Fruit fly (Drosophila melanogaster) whole organism, adult: ENCODE measurements around the gene Shawl.

Source experiments
- CG11617 ChIP-seq: fragments of 200-800 bp; sonication (Bioruptor generic); optimal IDR thresholded peaks from 2 replicates; lab custom pipeline; 2017; ENCODE audit warnings: mild to moderate bottlenecking, missing biosample characterization, missing genetic modification reagents, missing genetic modification characterization
- CG12768 ChIP-seq: fragments of 200-800 bp; sonication (Bioruptor generic); optimal IDR thresholded peaks from 2 replicates; lab custom pipeline; 2017; ENCODE audit warnings: missing biosample characterization, missing genetic modification characterization, mild to moderate bottlenecking, moderate library complexity, missing genetic modification reagents
- CG14711 ChIP-seq: fragments of 200-800 bp; sonication (Bioruptor generic); optimal IDR thresholded peaks from 2 replicates; lab custom pipeline; 2018; ENCODE audit warnings: missing biosample characterization, mild to moderate bottlenecking, missing genetic modification characterization, moderate library complexity
- CG1620 ChIP-seq: fragments of 200-800 bp; sonication (Bioruptor generic); optimal IDR thresholded peaks from 2 replicates; lab custom pipeline; 2016; ENCODE audit warnings: missing biosample characterization, missing genetic modification characterization
- CG33017 ChIP-seq: fragments of 200-800 bp; sonication (Bioruptor generic); optimal IDR thresholded peaks from 2 replicates; lab custom pipeline; 2018; ENCODE audit warnings: missing biosample characterization, mild to moderate bottlenecking, missing genetic modification characterization, moderate library complexity
- CG5204 ChIP-seq: fragments of 200-800 bp; sonication (Bioruptor generic); optimal IDR thresholded peaks from 2 replicates; lab custom pipeline; 2016; ENCODE audit warnings: missing biosample characterization, missing genetic modification characterization
- CG7045 ChIP-seq: fragments of 200-800 bp; sonication (Bioruptor generic); optimal IDR thresholded peaks from 2 replicates; lab custom pipeline; 2017; ENCODE audit warnings: missing biosample characterization, mild to moderate bottlenecking, missing genetic modification characterization
- CG7101 ChIP-seq: fragments of 200-800 bp; sonication (Bioruptor generic); optimal IDR thresholded peaks from 2 replicates; lab custom pipeline; 2018; ENCODE audit warnings: missing biosample characterization, mild to moderate bottlenecking, missing genetic modification characterization, moderate library complexity
- Clk ChIP-seq: fragments of 200-800 bp; sonication (Bioruptor generic); optimal IDR thresholded peaks from 2 replicates; lab custom pipeline; 2017; ENCODE audit warnings: missing biosample characterization, missing genetic modification characterization
- Crg-1 ChIP-seq: fragments of 200-800 bp; sonication (Bioruptor generic); optimal IDR thresholded peaks from 2 replicates; lab custom pipeline; 2016; ENCODE audit warnings: missing biosample characterization, missing genetic modification characterization
- Hr96 ChIP-seq: fragments of 200-800 bp; sonication (Bioruptor generic); optimal IDR thresholded peaks from 2 replicates; lab custom pipeline; 2016; ENCODE audit warnings: missing biosample characterization, missing genetic modification characterization
- Mnt ChIP-seq: fragments of 200-800 bp; sonication (Bioruptor generic); optimal IDR thresholded peaks from 2 replicates; lab custom pipeline; 2016; ENCODE audit warnings: missing biosample characterization, mild to moderate bottlenecking, missing genetic modification characterization
- bab1 ChIP-seq: fragments of 200-800 bp; sonication (Bioruptor generic); optimal IDR thresholded peaks from 3 replicates; lab custom pipeline; 2019; ENCODE audit warnings: missing biosample characterization, mild to moderate bottlenecking, missing genetic modification characterization, moderate library complexity
- cic ChIP-seq: fragments of 200-800 bp; sonication (Bioruptor generic); optimal IDR thresholded peaks from 2 replicates; lab custom pipeline; 2017; ENCODE audit warnings: missing biosample characterization, mild to moderate bottlenecking, missing genetic modification characterization, moderate library complexity
- cnc ChIP-seq, 2 experiments: fragments of >200 bp; optimal IDR thresholded peaks; 2 replicates each; lab custom pipeline; 2017
- kay ChIP-seq: fragments of 200-800 bp; sonication (Bioruptor generic); peaks from one replicate; lab custom pipeline; 2016; ENCODE audit warnings: missing biosample characterization, missing genetic modification characterization, borderline replicate concordance
- ovo ChIP-seq: fragments of 200-800 bp; sonication (Bioruptor generic); optimal IDR thresholded peaks from 2 replicates; lab custom pipeline; 2016; ENCODE audit warnings: missing biosample characterization, missing genetic modification characterization
- pad ChIP-seq: fragments of 200-800 bp; sonication (Bioruptor generic); optimal IDR thresholded peaks from 3 replicates; lab custom pipeline; 2017; ENCODE audit warnings: missing biosample characterization, missing genetic modification characterization, mild to moderate bottlenecking, moderate library complexity, missing genetic modification reagents
- tj ChIP-seq: fragments of 200-800 bp; sonication (Bioruptor generic); optimal IDR thresholded peaks from 3 replicates; lab custom pipeline; 2017; ENCODE audit warnings: missing biosample characterization, mild to moderate bottlenecking, missing genetic modification characterization, moderate library complexity
- toe ChIP-seq: fragments of 200-800 bp; sonication (Bioruptor generic); optimal IDR thresholded peaks from 2 replicates; lab custom pipeline; 2016; ENCODE audit warnings: missing biosample characterization, missing genetic modification characterization

The Shawl gene

dm6 chr2L:9448322-9449256 is 33.6 kb upstream of the Shawl start:
- TF ChIP-seq CG14711 (tag; lab: Kevin White, UChicago) = peak; percentile 4
- no peak for TF ChIP-seq pad
- peak; percentile 8 for TF ChIP-seq CG5204 (GFP tag; lab: Kevin White, UChicago)

- TF ChIP-seq pad (peak; percentile 9), cic (GFP tag; lab: Kevin White, UChicago) (no peak), tj (peak; percentile 58)
Measured at dm6 chr2L:9447816-9448215, 32.9 kb upstream of the Shawl start.

dm6 chr2L:9446398-9446945 is 31.5 kb upstream of the Shawl start:
- no peak for TF ChIP-seq toe
- no peak for TF ChIP-seq CG7101 (tag; lab: Kevin White, UChicago)
- no peak for TF ChIP-seq CG33017 (tag; lab: Kevin White, UChicago)
- TF ChIP-seq pad = no peak
- no peak for TF ChIP-seq CG12768 (GFP tag; lab: Kevin White, UChicago)
- no peak for TF ChIP-seq CG7045 (GFP tag; lab: Kevin White, UChicago)
- TF ChIP-seq Hr96 (GFP tag; lab: Kevin White, UChicago) = no peak

dm6 chr2L:9445753-9446152 is 30.8 kb upstream of the Shawl start:
- no peak for TF ChIP-seq CG12768 (GFP tag; lab: Kevin White, UChicago)
- no peak for TF ChIP-seq CG1620 (GFP tag; lab: Kevin White, UChicago)
- TF ChIP-seq CG7045 (GFP tag; lab: Kevin White, UChicago) = no peak
- no peak for TF ChIP-seq toe
- TF ChIP-seq Crg-1 (GFP tag; lab: Kevin White, UChicago) = no peak
- TF ChIP-seq CG14711 (tag; lab: Kevin White, UChicago) = no peak
- TF ChIP-seq pad = no peak
- TF ChIP-seq ovo (GFP tag; lab: Kevin White, UChicago) = no peak
- no peak for TF ChIP-seq CG33017 (tag; lab: Kevin White, UChicago)
- no peak for TF ChIP-seq Clk
- no peak for TF ChIP-seq cnc (optimal IDR thresholded peaks at IDR 0.05; lab: Kevin White, UChicago)
- TF ChIP-seq kay (GFP tag; lab: Kevin White, UChicago) = no peak

- TF ChIP-seq ovo (GFP tag; lab: Kevin White, UChicago) = no peak
- TF ChIP-seq CG33017 (tag; lab: Kevin White, UChicago) = no peak
- TF ChIP-seq CG7045 (GFP tag; lab: Kevin White, UChicago) = no peak
Measured at dm6 chr2L:9442795-9443287, 27.9 kb upstream of the Shawl start.

dm6 chr2L:9440640-9441039 is 25.7 kb upstream of the Shawl start, which contains the start of gene CG33723:
Gene CG33723 (minus strand): TSS chr2L:9440740.
- no peak for TF ChIP-seq CG14711 (tag; lab: Kevin White, UChicago)
- TF ChIP-seq pad = no peak
- TF ChIP-seq bab1 = no peak
- TF ChIP-seq tj = no peak
- no peak for TF ChIP-seq Crg-1 (GFP tag; lab: Kevin White, UChicago)
- no peak for TF ChIP-seq cnc (optimal IDR thresholded peaks at IDR 0.05; lab: Kevin White, UChicago)
- no peak for TF ChIP-seq CG11617
- TF ChIP-seq kay (GFP tag; lab: Kevin White, UChicago) = no peak
- TF ChIP-seq Mnt = no peak
- no peak for TF ChIP-seq Hr96 (GFP tag; lab: Kevin White, UChicago)
- TF ChIP-seq ovo (GFP tag; lab: Kevin White, UChicago) = no peak
- TF ChIP-seq CG7045 (GFP tag; lab: Kevin White, UChicago) = no peak
- no peak for TF ChIP-seq CG12768 (GFP tag; lab: Kevin White, UChicago)
- TF ChIP-seq CG1620 (GFP tag; lab: Kevin White, UChicago) = no peak

dm6 chr2L:9438227-9438626 is 23.3 kb upstream of the Shawl start:
- no peak for TF ChIP-seq Mnt
- TF ChIP-seq Crg-1 (GFP tag; lab: Kevin White, UChicago) = no peak
- TF ChIP-seq cic (GFP tag; lab: Kevin White, UChicago) = no peak
- peak; percentile 42 for TF ChIP-seq tj
- TF ChIP-seq CG1620 (GFP tag; lab: Kevin White, UChicago) = no peak
- TF ChIP-seq CG14711 (tag; lab: Kevin White, UChicago) = peak; percentile 23
- peak; percentile 38 for TF ChIP-seq bab1
- no peak for TF ChIP-seq toe
- TF ChIP-seq CG5204 (GFP tag; lab: Kevin White, UChicago) = no peak
- no peak for TF ChIP-seq CG7101 (tag; lab: Kevin White, UChicago)
- no peak for TF ChIP-seq CG11617
- TF ChIP-seq Hr96 (GFP tag; lab: Kevin White, UChicago) = no peak
- peak; percentile 5 for TF ChIP-seq ovo (GFP tag; lab: Kevin White, UChicago)
- TF ChIP-seq Clk = no peak
